Worm (Caenorhabditis elegans): ENCODE data around the gene Y80D4G.2.

ce11 chrIII:7621355-7621754 is 27.0 kb upstream of the Y80D4G.2 start:
- TF ChIP-seq F13H6.1 (tag; optimal IDR thresholded peaks at IDR 0.05) (no peak), ahr-1 (tag; optimal IDR thresholded peaks at IDR 0.05) (no peak), zip-5 (tag; optimal IDR thresholded peaks at IDR 0.05) (no peak)

All from whole organism, late embryonic.